Fruit fly (Drosophila melanogaster): ENCODE data around the gene Upf2.

Upf2 gene

dm6 chrX:8081427-8082185 is 6.3 kb upstream of the Upf2 start, which contains the start of gene Ldsdh1:
Ldsdh1 (minus strand) TSS chrX:8081605.
- TF ChIP-seq CG8301 (tag; optimal IDR thresholded peaks at IDR 0.05), result no peak
- TF ChIP-seq fd96Ca (GFP tag; IDR thresholded peaks at IDR 0.05), result no peak
- no peak for TF ChIP-seq CG9948 (tag; optimal IDR thresholded peaks at IDR 0.05)
- no peak for TF ChIP-seq CG15710 (tag; optimal IDR thresholded peaks at IDR 0.05)
- no peak for TF ChIP-seq Pif1B (GFP tag; optimal IDR thresholded peaks at IDR 0.05)
- TF ChIP-seq CG17806 (tag; optimal IDR thresholded peaks at IDR 0.05), result no peak
- no peak for TF ChIP-seq Snoo (tag; optimal IDR thresholded peaks at IDR 0.05)
- TF ChIP-seq CG13204 (GFP tag; optimal IDR thresholded peaks at IDR 0.05), result no peak
- TF ChIP-seq EcR (GFP tag; optimal IDR thresholded peaks at IDR 0.05), result no peak
- TF ChIP-seq CG8159 (tag; optimal IDR thresholded peaks at IDR 0.05), result no peak
- no peak for TF ChIP-seq Pif1A (GFP tag; optimal IDR thresholded peaks at IDR 0.05)
- TF ChIP-seq D1 (tag; optimal IDR thresholded peaks at IDR 0.05), result no peak

DNA sequence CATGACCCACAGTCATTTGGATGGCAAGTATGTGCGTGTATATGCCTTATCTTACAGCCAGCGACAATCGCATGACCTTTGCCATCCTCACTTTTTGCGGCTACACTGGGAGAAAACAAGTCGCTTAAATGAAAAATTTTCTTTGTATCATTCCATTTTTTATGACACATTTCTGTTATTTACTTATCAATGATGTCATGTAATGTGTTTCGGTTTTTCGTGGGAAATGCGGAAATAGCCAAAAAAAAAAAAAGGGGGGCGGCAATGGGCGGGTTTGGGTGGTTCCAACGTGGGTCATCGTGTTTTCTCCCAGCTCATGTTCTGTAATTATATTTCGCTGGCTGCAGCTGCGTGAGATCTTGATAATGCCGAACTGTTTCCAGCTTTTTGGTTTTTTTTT is 4.9 kb upstream of the Upf2 start:
- TF ChIP-seq CG8159 (tag; optimal IDR thresholded peaks at IDR 0.05) (peak; percentile 4), CG13204 (GFP tag; optimal IDR thresholded peaks at IDR 0.05) (no peak)

DNA sequence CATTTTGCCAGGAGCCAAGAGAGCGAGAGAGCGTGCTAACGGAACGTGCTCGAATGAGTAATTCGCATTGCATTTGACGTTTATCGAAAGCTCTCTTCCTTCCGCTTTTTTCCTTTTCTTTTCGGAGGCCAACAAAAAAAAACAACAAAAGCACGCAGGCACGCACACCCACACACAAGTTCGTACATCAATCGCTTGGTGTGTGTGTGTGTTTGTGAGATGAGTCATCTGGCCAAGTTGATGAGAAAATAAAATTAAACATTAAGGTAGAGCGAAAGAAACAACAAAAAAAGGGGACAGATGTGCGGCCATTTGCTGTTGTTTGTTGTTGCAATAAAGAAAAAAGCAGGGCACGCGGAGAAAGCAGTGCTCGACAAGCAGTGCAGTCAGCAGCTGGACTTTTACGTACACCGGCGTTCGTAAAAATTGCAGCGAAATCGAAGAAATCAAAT is 12.0 kb downstream of the Upf2 start:
- TF ChIP-seq CG8301 (tag; optimal IDR thresholded peaks at IDR 0.05), result peak; percentile 40
- TF ChIP-seq fd96Ca (GFP tag; IDR thresholded peaks at IDR 0.05), result peak; percentile 52; the same call in 1 of the 3 replicates
- peak; percentile 67 for TF ChIP-seq Snoo (tag; optimal IDR thresholded peaks at IDR 0.05)
- TF ChIP-seq Pif1B (GFP tag; optimal IDR thresholded peaks at IDR 0.05), result peak; percentile 58
- TF ChIP-seq CG4496 (GFP tag; IDR thresholded peaks at IDR 0.05), result peak; percentile 88
- TF ChIP-seq gl (tag; optimal IDR thresholded peaks at IDR 0.05), result peak; percentile 74
- peak; percentile 79 for TF ChIP-seq CG32121 (GFP tag; IDR thresholded peaks at IDR 0.05)
- peak; percentile 79 for TF ChIP-seq CG12605 (GFP tag; IDR thresholded peaks at IDR 0.05)
- TF ChIP-seq CG34367 (tag; optimal IDR thresholded peaks at IDR 0.05), result peak; percentile 50
- peak; percentile 51 for TF ChIP-seq CG8159 (tag; optimal IDR thresholded peaks at IDR 0.05)
- peak; percentile 25 for TF ChIP-seq CG9948 (tag; optimal IDR thresholded peaks at IDR 0.05)
- TF ChIP-seq CG17806 (tag; optimal IDR thresholded peaks at IDR 0.05), result peak; percentile 38
- TF ChIP-seq Ets98B (GFP tag; IDR thresholded peaks at IDR 0.05), result peak; percentile 77
- no peak for TF ChIP-seq EcR (GFP tag; optimal IDR thresholded peaks at IDR 0.05)
- no peak for TF ChIP-seq CG14655 (GFP tag; optimal IDR thresholded peaks at IDR 0.05)
- peak; percentile 84 for TF ChIP-seq Pif1A (GFP tag; optimal IDR thresholded peaks at IDR 0.05)
- TF ChIP-seq CG15710 (tag; optimal IDR thresholded peaks at IDR 0.05), result peak; percentile 55
- TF ChIP-seq CG13204 (GFP tag; optimal IDR thresholded peaks at IDR 0.05), result no peak
- no peak for TF ChIP-seq CG10348 (GFP tag; IDR thresholded peaks at IDR 0.05)
- no peak for TF ChIP-seq D1 (tag; optimal IDR thresholded peaks at IDR 0.05)
- 0 out of 2 replicates have a peak, but pooled peaks have one; percentile 10 for TF ChIP-seq rn (GFP tag; IDR thresholded peaks at IDR 0.05)

dm6 chrX:8062180-8062480 is 13.1 kb downstream of the Upf2 start:
- TF ChIP-seq EcR (GFP tag; optimal IDR thresholded peaks at IDR 0.05) (no peak), CG8159 (tag; optimal IDR thresholded peaks at IDR 0.05) (no peak), D1 (tag; optimal IDR thresholded peaks at IDR 0.05) (no peak), CG17806 (tag; optimal IDR thresholded peaks at IDR 0.05) (no peak), CG14655 (GFP tag; optimal IDR thresholded peaks at IDR 0.05) (no peak), CG8301 (tag; optimal IDR thresholded peaks at IDR 0.05) (no peak)

dm6 chrX:8061392-8062179 is 13.7 kb downstream of the Upf2 start, which contains the start of gene mys:
mys (plus strand) TSS chrX:8061645.
- TF ChIP-seq CG34367 (tag; optimal IDR thresholded peaks at IDR 0.05), result no peak
- peak; percentile 40 for TF ChIP-seq CG14655 (GFP tag; optimal IDR thresholded peaks at IDR 0.05)
- TF ChIP-seq EcR (GFP tag; optimal IDR thresholded peaks at IDR 0.05), result no peak
- no peak for TF ChIP-seq Ets98B (GFP tag; IDR thresholded peaks at IDR 0.05)
- TF ChIP-seq CG4496 (GFP tag; IDR thresholded peaks at IDR 0.05), result peak; percentile 19; the same call in 1 of the 3 replicates
- TF ChIP-seq rn (GFP tag; IDR thresholded peaks at IDR 0.05), result no peak
- no peak for TF ChIP-seq CG9948 (tag; optimal IDR thresholded peaks at IDR 0.05)
- no peak for TF ChIP-seq Snoo (tag; optimal IDR thresholded peaks at IDR 0.05)
- TF ChIP-seq Pif1B (GFP tag; optimal IDR thresholded peaks at IDR 0.05), result no peak
- peak; percentile 14 for TF ChIP-seq CG13204 (GFP tag; optimal IDR thresholded peaks at IDR 0.05)
- peak; percentile 27 for TF ChIP-seq CG8301 (tag; optimal IDR thresholded peaks at IDR 0.05)
- no peak for TF ChIP-seq D1 (tag; optimal IDR thresholded peaks at IDR 0.05)
- no peak for TF ChIP-seq CG32121 (GFP tag; IDR thresholded peaks at IDR 0.05)
- TF ChIP-seq fd96Ca (GFP tag; IDR thresholded peaks at IDR 0.05), result peak; percentile 18; the same call in 1 of the 3 replicates
- TF ChIP-seq CG8159 (tag; optimal IDR thresholded peaks at IDR 0.05), result no peak
- no peak for TF ChIP-seq CG17806 (tag; optimal IDR thresholded peaks at IDR 0.05)
- peak; percentile 63 for TF ChIP-seq CG12605 (GFP tag; IDR thresholded peaks at IDR 0.05)
- peak; percentile 37 for TF ChIP-seq gl (tag; optimal IDR thresholded peaks at IDR 0.05)
- TF ChIP-seq CG10348 (GFP tag; IDR thresholded peaks at IDR 0.05), result no peak
- no peak for TF ChIP-seq CG15710 (tag; optimal IDR thresholded peaks at IDR 0.05)
- no peak for TF ChIP-seq Pif1A (GFP tag; optimal IDR thresholded peaks at IDR 0.05)

- TF ChIP-seq EcR (GFP tag; optimal IDR thresholded peaks at IDR 0.05) (no peak), CG32121 (GFP tag; IDR thresholded peaks at IDR 0.05) (peak; percentile 54; the same call in 1 of the 2 replicates), CG10348 (GFP tag; IDR thresholded peaks at IDR 0.05) (no peak), CG12605 (GFP tag; IDR thresholded peaks at IDR 0.05) (peak; percentile 34; the same call in 1 of the 2 replicates), Ets98B (GFP tag; IDR thresholded peaks at IDR 0.05) (peak; percentile 58), CG8159 (tag; optimal IDR thresholded peaks at IDR 0.05) (peak; percentile 4), CG9948 (tag; optimal IDR thresholded peaks at IDR 0.05) (no peak), CG14655 (GFP tag; optimal IDR thresholded peaks at IDR 0.05) (peak; percentile 14), CG4496 (GFP tag; IDR thresholded peaks at IDR 0.05) (peak; percentile 77), CG17806 (tag; optimal IDR thresholded peaks at IDR 0.05) (no peak), CG8301 (tag; optimal IDR thresholded peaks at IDR 0.05) (no peak), gl (tag; optimal IDR thresholded peaks at IDR 0.05) (no peak), fd96Ca (GFP tag; IDR thresholded peaks at IDR 0.05) (peak; percentile 52; the same call in 1 of the 3 replicates)
These were observed 14.4 kb downstream of the Upf2 start for dm6 chrX:8060921-8061270.

Data from whole organism, pupa.